Fruit fly (Drosophila melanogaster): ENCODE measurements around the gene Dnaaf6.

Gene Dnaaf6

DNA sequence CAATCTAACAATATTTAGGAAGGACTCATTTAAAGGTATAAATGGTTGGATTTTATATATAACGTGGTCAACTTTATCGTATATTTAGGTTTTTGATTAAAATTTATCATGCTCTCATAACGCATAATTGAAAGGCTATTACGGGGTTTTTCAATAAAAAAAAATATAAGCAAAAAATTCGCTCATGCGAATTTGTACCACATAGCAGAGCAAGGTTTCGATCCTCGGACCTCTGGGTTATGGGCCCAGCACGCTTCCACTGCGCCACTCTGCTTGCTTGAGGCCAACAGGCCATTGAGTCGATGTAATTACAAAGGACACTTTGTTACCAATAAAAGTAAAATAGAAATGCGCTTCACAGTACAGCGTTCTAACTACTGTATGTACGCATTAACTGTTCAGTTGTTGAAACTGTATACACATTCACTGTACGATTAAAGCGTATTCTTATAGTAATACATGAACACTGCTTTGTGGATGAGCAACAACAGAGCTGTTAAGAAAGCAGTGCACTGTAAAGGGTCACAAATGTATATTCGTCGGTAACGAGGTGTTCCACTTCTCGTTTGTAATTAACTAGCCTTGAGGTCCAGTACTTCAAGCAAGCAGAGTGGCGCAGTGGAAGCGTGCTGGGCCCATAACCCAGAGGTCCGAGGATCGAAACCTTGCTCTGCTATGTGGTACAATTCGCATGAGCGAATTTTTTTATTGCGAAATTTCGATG is 10.7 kb upstream of the Dnaaf6 start (continued):
- TF ChIP-seq CG17829 (tag; optimal IDR thresholded peaks at IDR 0.05) = peak; percentile 58
- TF ChIP-seq CG11398 (GFP tag; optimal IDR thresholded peaks at IDR 0.05) = no peak
- TF ChIP-seq CG17361 (GFP tag; IDR thresholded peaks at IDR 0.05) = no peak
- no peak for TF ChIP-seq CG10543 (GFP tag; optimal IDR thresholded peaks at IDR 0.05)
- TF ChIP-seq Bdp1 (GFP tag; optimal IDR thresholded peaks at IDR 0.05) = peak; percentile 100
- no peak for TF ChIP-seq fd102C (GFP tag; optimal IDR thresholded peaks at IDR 0.05)
- TF ChIP-seq inv (GFP tag; IDR thresholded peaks at IDR 0.05; ENCODE audit: partially characterized antibody) = peak; percentile 47
- no peak for TF ChIP-seq ewg (GFP tag; optimal IDR thresholded peaks at IDR 0.05)
- peak; percentile 46; the same call in 1 of the 2 replicates for TF ChIP-seq sna (GFP tag; IDR thresholded peaks at IDR 0.05; ENCODE audit: partially characterized antibody)
- no peak for TF ChIP-seq CG9876 (GFP tag; optimal IDR thresholded peaks at IDR 0.05)
- TF ChIP-seq CG10209 (GFP tag; optimal IDR thresholded peaks at IDR 0.05) = no peak
- TF ChIP-seq Adf1 (GFP tag; IDR thresholded peaks at IDR 0.05) = no peak
- peak; percentile 96 for TF ChIP-seq CG6791 (GFP tag; IDR thresholded peaks at IDR 0.05; ENCODE audit: partially characterized antibody)
- TF ChIP-seq lola (GFP tag; optimal IDR thresholded peaks at IDR 0.05) = peak in 1 of 3 experiments; percentile 71
- TF ChIP-seq D19B (GFP tag; optimal IDR thresholded peaks at IDR 0.05) = no peak
- no peak for TF ChIP-seq unpg (GFP tag; optimal IDR thresholded peaks at IDR 0.05)
- TF ChIP-seq rib (GFP tag; IDR thresholded peaks at IDR 0.05) = no peak
- TF ChIP-seq CG11093 (GFP tag; IDR thresholded peaks at IDR 0.05) = no peak
- TF ChIP-seq Myb (GFP tag; optimal IDR thresholded peaks at IDR 0.05) = no peak
- TF ChIP-seq nerfin-1 (tag; optimal IDR thresholded peaks at IDR 0.05) = no peak
- no peak for TF ChIP-seq tin (GFP tag; optimal IDR thresholded peaks at IDR 0.05)
- TF ChIP-seq Doc3 (GFP tag; IDR thresholded peaks at IDR 0.05; ENCODE audit: partially characterized antibody) = no peak
- no peak for TF ChIP-seq crol (GFP tag; IDR thresholded peaks at IDR 0.05)
- no peak for TF ChIP-seq CG18764 (GFP tag; optimal IDR thresholded peaks at IDR 0.05)
- no peak for TF ChIP-seq sob (GFP tag; IDR thresholded peaks at IDR 0.05)
- no peak for TF ChIP-seq CG1602 (GFP tag; optimal IDR thresholded peaks at IDR 0.05)
- TF ChIP-seq CG6689 (GFP tag; IDR thresholded peaks at IDR 0.05) = no peak
- TF ChIP-seq sima (GFP tag; optimal IDR thresholded peaks at IDR 0.05) = no peak
- no peak for TF ChIP-seq oc (tag; optimal IDR thresholded peaks at IDR 0.05)
- TF ChIP-seq klu (GFP tag; IDR thresholded peaks at IDR 0.05) = no peak
- TF ChIP-seq stwl (tag; optimal IDR thresholded peaks at IDR 0.05) = peak; percentile 37
- TF ChIP-seq Ets65A (GFP tag) = no peak
- no peak for TF ChIP-seq CG17912 (GFP tag; optimal IDR thresholded peaks at IDR 0.05)
- TF ChIP-seq da (GFP tag; optimal IDR thresholded peaks at IDR 0.05) = no peak
- no peak for TF ChIP-seq Fer2 (tag; optimal IDR thresholded peaks at IDR 0.05)
- TF ChIP-seq CG1529 (GFP tag; optimal IDR thresholded peaks at IDR 0.05) = no peak
- TF ChIP-seq dmrt11E (tag; optimal IDR thresholded peaks at IDR 0.05) = no peak
- no peak for TF ChIP-seq eyg (GFP tag; optimal IDR thresholded peaks at IDR 0.05)
- no peak for TF ChIP-seq Ssrp (tag; optimal IDR thresholded peaks at IDR 0.05)
- TF ChIP-seq CG1792 (GFP tag; optimal IDR thresholded peaks at IDR 0.05) = no peak
- TF ChIP-seq row (GFP tag; IDR thresholded peaks at IDR 0.05) = no peak
- TF ChIP-seq CG17612 (GFP tag; IDR thresholded peaks at IDR 0.05) = no peak
- TF ChIP-seq CG7786 (GFP tag; optimal IDR thresholded peaks at IDR 0.05) = no peak
- TF ChIP-seq CG6654 (GFP tag; optimal IDR thresholded peaks at IDR 0.05) = no peak
- no peak for TF ChIP-seq Xbp1 (GFP tag; optimal IDR thresholded peaks at IDR 0.05)
- TF ChIP-seq Drgx (GFP tag; IDR thresholded peaks at IDR 0.05) = no peak
- no peak for TF ChIP-seq chif (GFP tag; optimal IDR thresholded peaks at IDR 0.05)
- TF ChIP-seq GATAe (GFP tag; conservative IDR thresholded peaks at IDR 0.05) = no peak
- no peak for TF ChIP-seq Sox102F (GFP tag; optimal IDR thresholded peaks at IDR 0.05)
- peak; percentile 82 for TF ChIP-seq sens (GFP tag)
